Fruit fly (Drosophila melanogaster): Measurements from ENCODE around the gene shf.

- TF ChIP-seq CG8478 (optimal IDR thresholded peaks at IDR 0.05), result no peak
- TF ChIP-seq EcR (GFP tag; optimal IDR thresholded peaks at IDR 0.05), result no peak
Observed at dm6 chrX:6733291-6734042, 46.0 kb downstream of the shf start.
